Fruit fly (Drosophila melanogaster): Measurements from ENCODE around the gene Lsd-1.

Gene Lsd-1

DNA sequence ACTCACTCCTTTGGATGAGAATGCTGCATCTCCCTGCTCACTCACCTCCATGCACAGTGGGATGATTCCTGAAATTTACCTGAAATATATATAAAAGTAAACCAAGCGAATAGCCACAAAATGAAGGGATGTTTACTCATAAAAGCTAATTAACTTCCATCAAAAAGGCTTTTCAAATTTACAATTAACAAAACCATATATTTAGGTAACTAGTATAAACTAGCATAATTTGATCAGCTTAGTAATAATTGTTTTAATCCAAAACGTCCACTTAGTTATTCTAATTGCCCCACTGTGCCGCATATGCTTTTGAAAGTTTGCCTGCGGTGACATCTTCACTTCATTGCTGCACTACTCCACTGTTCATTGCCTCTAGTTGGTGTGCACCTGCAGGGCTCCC is 20.3 kb downstream of the Lsd-1 start:
- TF ChIP-seq Clk (GFP tag; optimal IDR thresholded peaks at IDR 0.05) = no peak
- TF ChIP-seq CG7101 (tag; optimal IDR thresholded peaks at IDR 0.05) = peak; percentile 6

dm6 chr3R:23784925-23785680 is 21.4 kb downstream of the Lsd-1 start:
- TF ChIP-seq toe (GFP tag; optimal IDR thresholded peaks at IDR 0.05) = no peak
- TF ChIP-seq CG7101 (tag; optimal IDR thresholded peaks at IDR 0.05) = no peak
- TF ChIP-seq Mnt (GFP tag; optimal IDR thresholded peaks at IDR 0.05) = no peak
- no peak for TF ChIP-seq ovo (GFP tag; optimal IDR thresholded peaks at IDR 0.05)
- TF ChIP-seq CG5204 (GFP tag; optimal IDR thresholded peaks at IDR 0.05) = no peak
- TF ChIP-seq Clk (GFP tag; optimal IDR thresholded peaks at IDR 0.05) = no peak
- TF ChIP-seq CG12768 (GFP tag; optimal IDR thresholded peaks at IDR 0.05) = no peak
- no peak for TF ChIP-seq CG11617 (GFP tag; optimal IDR thresholded peaks at IDR 0.05)
- TF ChIP-seq CG14711 (tag; optimal IDR thresholded peaks at IDR 0.05) = no peak
- no peak for TF ChIP-seq tj (GFP tag; optimal IDR thresholded peaks at IDR 0.05)
- no peak for TF ChIP-seq pad (GFP tag; optimal IDR thresholded peaks at IDR 0.05)
- no peak for TF ChIP-seq Hr96 (GFP tag; optimal IDR thresholded peaks at IDR 0.05)
- TF ChIP-seq cnc (optimal IDR thresholded peaks at IDR 0.05) = no peak
- TF ChIP-seq CG7045 (GFP tag; optimal IDR thresholded peaks at IDR 0.05) = no peak
- no peak for TF ChIP-seq bab1 (GFP tag; optimal IDR thresholded peaks at IDR 0.05)
- TF ChIP-seq Crg-1 (GFP tag; optimal IDR thresholded peaks at IDR 0.05) = no peak
- TF ChIP-seq kay (GFP tag; ENCODE audit: borderline replicate concordance) = no peak
- no peak for TF ChIP-seq CG33017 (tag; optimal IDR thresholded peaks at IDR 0.05)
- TF ChIP-seq cic (GFP tag; optimal IDR thresholded peaks at IDR 0.05) = no peak
- no peak for TF ChIP-seq CG1620 (GFP tag; optimal IDR thresholded peaks at IDR 0.05)

DNA sequence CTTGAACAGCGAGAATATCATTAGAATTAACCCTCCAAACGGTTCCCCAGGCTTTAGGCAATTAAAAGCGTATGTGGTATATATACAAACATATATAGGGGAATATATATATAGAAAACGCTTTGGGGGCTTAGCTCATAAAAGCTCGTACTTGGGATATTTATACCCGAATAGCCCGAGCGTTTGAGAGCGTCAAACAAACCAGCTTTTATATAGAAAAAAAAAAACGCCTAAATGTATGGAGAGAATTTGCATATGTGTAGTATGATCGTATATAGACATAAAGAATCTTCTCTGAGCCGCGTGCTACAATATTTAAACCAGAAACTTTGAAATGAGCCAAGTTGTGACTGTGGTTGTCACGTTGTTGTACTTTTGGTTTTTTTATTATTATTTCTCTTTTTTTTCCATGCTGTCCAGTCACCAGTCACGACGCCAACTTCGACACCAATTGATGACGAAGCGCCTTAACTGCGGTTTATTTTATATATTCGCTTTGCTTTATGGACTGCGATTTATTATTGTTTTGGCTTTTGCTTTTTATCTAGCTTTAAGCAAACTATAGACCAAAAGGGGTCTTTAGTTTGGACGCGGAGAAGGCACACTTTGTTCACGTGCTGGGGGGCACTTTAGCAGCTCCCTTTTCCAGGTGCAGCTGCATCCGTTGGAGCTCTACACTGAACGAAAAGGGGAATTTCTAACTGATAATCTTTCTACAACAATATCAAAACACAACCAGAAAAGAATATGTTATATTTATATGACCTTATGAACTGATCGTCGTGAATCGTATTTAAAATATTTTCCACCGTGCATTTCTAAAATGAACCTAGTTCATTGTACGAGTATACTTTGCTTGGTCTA is 23.3 kb downstream of the Lsd-1 start:
- TF ChIP-seq pad (GFP tag; optimal IDR thresholded peaks at IDR 0.05) = peak; percentile 46
- TF ChIP-seq kay (GFP tag; ENCODE audit: borderline replicate concordance) = peak; percentile 22
- no peak for TF ChIP-seq CG12768 (GFP tag; optimal IDR thresholded peaks at IDR 0.05)
- TF ChIP-seq CG11617 (GFP tag; optimal IDR thresholded peaks at IDR 0.05) = no peak
- no peak for TF ChIP-seq CG1620 (GFP tag; optimal IDR thresholded peaks at IDR 0.05)
- TF ChIP-seq Crg-1 (GFP tag; optimal IDR thresholded peaks at IDR 0.05) = no peak
- peak; percentile 77 for TF ChIP-seq tj (GFP tag; optimal IDR thresholded peaks at IDR 0.05)
- no peak for TF ChIP-seq Mnt (GFP tag; optimal IDR thresholded peaks at IDR 0.05)
- TF ChIP-seq CG5204 (GFP tag; optimal IDR thresholded peaks at IDR 0.05) = no peak
- TF ChIP-seq CG7101 (tag; optimal IDR thresholded peaks at IDR 0.05) = no peak
- TF ChIP-seq CG33017 (tag; optimal IDR thresholded peaks at IDR 0.05) = no peak

dm6 chr3R:23787632-23787960 is 23.9 kb downstream of the Lsd-1 start:
- TF ChIP-seq kay (GFP tag; ENCODE audit: borderline replicate concordance) = peak; percentile 20
- TF ChIP-seq CG7045 (GFP tag; optimal IDR thresholded peaks at IDR 0.05) = no peak

DNA sequence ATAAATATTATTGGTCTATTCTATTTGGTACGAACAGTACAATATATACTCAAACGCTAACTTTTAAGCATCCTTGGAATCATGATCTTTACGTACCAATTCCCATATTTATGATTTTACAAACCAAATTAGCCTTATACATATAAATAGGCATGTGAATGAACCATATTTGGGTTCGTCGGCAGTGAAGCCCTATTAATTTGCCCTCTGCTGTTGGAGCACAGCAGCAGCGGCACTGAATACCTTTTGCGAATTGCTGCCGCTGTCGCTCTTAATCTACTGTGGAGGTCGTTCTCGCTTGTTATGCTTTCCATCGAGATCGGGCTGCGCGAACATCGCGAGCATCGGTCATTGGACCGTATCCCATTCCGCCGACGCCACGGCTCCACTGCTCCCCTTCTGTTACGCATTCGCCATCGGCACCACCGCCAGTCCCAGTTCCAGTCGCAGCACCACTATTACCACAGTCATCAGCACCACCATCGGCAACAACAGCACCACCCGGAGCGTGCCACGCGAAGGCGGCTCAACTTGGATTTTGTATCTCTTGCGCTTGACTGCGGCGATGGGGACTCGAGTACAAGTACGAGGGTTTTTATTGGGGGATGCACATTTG is 24.9 kb downstream of the Lsd-1 start:
- TF ChIP-seq Clk (GFP tag; optimal IDR thresholded peaks at IDR 0.05) = no peak
- TF ChIP-seq cic (GFP tag; optimal IDR thresholded peaks at IDR 0.05) = no peak
- no peak for TF ChIP-seq ovo (GFP tag; optimal IDR thresholded peaks at IDR 0.05)
- no peak for TF ChIP-seq Hr96 (GFP tag; optimal IDR thresholded peaks at IDR 0.05)
- no peak for TF ChIP-seq CG11617 (GFP tag; optimal IDR thresholded peaks at IDR 0.05)
- TF ChIP-seq pad (GFP tag; optimal IDR thresholded peaks at IDR 0.05) = no peak
- TF ChIP-seq CG12768 (GFP tag; optimal IDR thresholded peaks at IDR 0.05) = no peak
- TF ChIP-seq toe (GFP tag; optimal IDR thresholded peaks at IDR 0.05) = no peak
- no peak for TF ChIP-seq CG7101 (tag; optimal IDR thresholded peaks at IDR 0.05)
- no peak for TF ChIP-seq Crg-1 (GFP tag; optimal IDR thresholded peaks at IDR 0.05)
- no peak for TF ChIP-seq CG7045 (GFP tag; optimal IDR thresholded peaks at IDR 0.05)
- TF ChIP-seq CG33017 (tag; optimal IDR thresholded peaks at IDR 0.05) = no peak
- no peak for TF ChIP-seq CG5204 (GFP tag; optimal IDR thresholded peaks at IDR 0.05)
- no peak for TF ChIP-seq cnc (optimal IDR thresholded peaks at IDR 0.05)
- TF ChIP-seq Mnt (GFP tag; optimal IDR thresholded peaks at IDR 0.05) = no peak
- no peak for TF ChIP-seq kay (GFP tag; ENCODE audit: borderline replicate concordance)
- no peak for TF ChIP-seq CG1620 (GFP tag; optimal IDR thresholded peaks at IDR 0.05)
- no peak for TF ChIP-seq tj (GFP tag; optimal IDR thresholded peaks at IDR 0.05)

DNA sequence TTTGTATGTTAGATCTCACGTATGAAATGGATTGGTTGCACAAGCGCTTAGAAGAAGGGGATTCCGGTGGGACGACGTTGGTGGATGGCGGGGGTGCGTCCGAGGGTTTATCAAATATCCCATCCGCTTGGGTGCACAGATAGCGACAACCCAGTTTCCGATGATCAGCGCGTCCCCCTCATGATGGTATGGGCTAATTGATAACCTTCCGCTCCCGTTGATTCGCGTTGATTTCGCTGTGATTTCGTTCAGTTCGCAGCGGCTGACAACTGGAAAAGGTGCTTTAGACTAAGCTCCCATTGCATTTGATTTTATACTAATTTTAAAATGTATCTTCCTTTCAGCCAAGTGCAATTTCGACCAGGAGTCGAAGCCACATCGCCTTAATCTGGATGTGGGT is 25.9 kb downstream of the Lsd-1 start:
- TF ChIP-seq CG5204 (GFP tag; optimal IDR thresholded peaks at IDR 0.05) = no peak
- TF ChIP-seq CG14711 (tag; optimal IDR thresholded peaks at IDR 0.05) = peak; percentile 27

Data from whole organism, adult.